Worm (Caenorhabditis elegans) whole organism, L4 larva: ENCODE data around the gene msp-81.

Source experiments
- R02D3.7 ChIP-seq: fragments of 150-350 bp; sonication (generic microtip); optimal IDR thresholded peaks from 3 replicates; lab custom pipeline; 2014; ENCODE audit warnings: missing biosample characterization, missing genetic modification characterization
- T20F7.1 ChIP-seq: fragments of 200-800 bp; sonication (Bioruptor generic); optimal IDR thresholded peaks from 2 replicates; lab custom pipeline; 2018; ENCODE audit warnings: mild to moderate bottlenecking, missing genetic modification characterization, missing compliant biosample characterization
- Y48G9A.11 ChIP-seq: fragments of 200-800 bp; sonication (Bioruptor generic); IDR thresholded peaks from 2 replicates; pipeline ENCODE4 v1.3.6; 2022; ENCODE audit warnings: missing genetic modification reagents, missing genetic modification characterization, missing compliant biosample characterization
- Y75B8A.6 ChIP-seq: fragments of 200-800 bp; sonication (Bioruptor generic); IDR thresholded peaks from 2 replicates; pipeline ENCODE4 v1.3.6; 2022; ENCODE audit warnings: missing genetic modification reagents, missing genetic modification characterization, missing compliant biosample characterization
- ZK546.5 ChIP-seq, 2 experiments: sonication (generic microtip); optimal IDR thresholded peaks; 2 replicates each; lab custom pipeline; 2017; ENCODE audit warnings: missing biosample characterization in 2 of 2, missing genetic modification characterization in 2 of 2
- attf-4 ChIP-seq: sonication (generic microtip); optimal IDR thresholded peaks from 3 replicates; lab custom pipeline; 2017; ENCODE audit warnings: missing biosample characterization, missing genetic modification characterization
- ceh-62 ChIP-seq: sonication (generic microtip); optimal IDR thresholded peaks from 2 replicates; lab custom pipeline; 2017; ENCODE audit warnings: missing biosample characterization, missing genetic modification characterization
- ceh-82 ChIP-seq: sonication (generic microtip); optimal IDR thresholded peaks from 2 replicates; lab custom pipeline; 2017; ENCODE audit warnings: missing biosample characterization, missing genetic modification characterization
- ces-1 ChIP-seq: fragments of 150-350 bp; sonication (generic microtip); optimal IDR thresholded peaks from 4 replicates; lab custom pipeline; 2014; ENCODE audit warnings: missing biosample characterization, missing genetic modification reagents, missing genetic modification characterization
- cey-2 ChIP-seq: sonication (generic microtip); optimal IDR thresholded peaks from 3 replicates; lab custom pipeline; 2017; ENCODE audit warnings: missing genetic modification characterization, mild to moderate bottlenecking, missing compliant biosample characterization, antibody characterized with exemption, borderline replicate concordance; ENCODE audit not compliant: insufficient read depth
- daf-12 ChIP-seq: fragments of 150-350 bp; optimal IDR thresholded peaks from 2 replicates; lab custom pipeline; 2014; ENCODE audit warnings: missing biosample characterization, missing genetic modification reagents, missing genetic modification characterization
- daf-16 ChIP-seq, 3 experiments: sonication (generic microtip); optimal IDR thresholded peaks; 2 replicates each; lab custom pipeline; 2016 to 2017; ENCODE audit warnings: missing genetic modification characterization in 3 of 3, missing genetic modification reagents in 3 of 3, mild to moderate bottlenecking in 2 of 3, missing compliant biosample characterization in 2 of 3, missing biosample characterization in 1 of 3, moderate library complexity in 1 of 3
- dmd-6 ChIP-seq: fragments of 200-800 bp; sonication (Bioruptor generic); IDR thresholded peaks from 2 replicates; pipeline ENCODE4 v1.3.6; 2022; ENCODE audit warnings: missing genetic modification reagents, missing genetic modification characterization, missing compliant biosample characterization
- duxl-1 ChIP-seq: sonication (generic microtip); optimal IDR thresholded peaks from 2 replicates; lab custom pipeline; 2016; ENCODE audit warnings: mild to moderate bottlenecking, missing genetic modification characterization, moderate library complexity, missing compliant biosample characterization; ENCODE audit not compliant: poor library complexity
- fos-1 ChIP-seq: fragments of 150-350 bp; optimal IDR thresholded peaks from 2 replicates; lab custom pipeline; 2014; ENCODE audit warnings: missing biosample characterization, missing genetic modification characterization
- gei-8 ChIP-seq: fragments of 200-800 bp; sonication (Bioruptor generic); optimal IDR thresholded peaks from 2 replicates; lab custom pipeline; 2018; ENCODE audit warnings: mild to moderate bottlenecking, missing genetic modification characterization, missing compliant biosample characterization
- hlh-30 ChIP-seq: sonication (generic microtip); optimal IDR thresholded peaks from 2 replicates; lab custom pipeline; 2017; ENCODE audit warnings: antibody characterized with exemption, mild to moderate bottlenecking, missing genetic modification characterization, missing compliant biosample characterization; ENCODE audit not compliant: insufficient read depth
- lin-13 ChIP-seq: fragments of 150-350 bp; optimal IDR thresholded peaks from 2 replicates; lab custom pipeline; 2014; ENCODE audit warnings: missing biosample characterization, missing genetic modification reagents, missing genetic modification characterization
- lin-15B ChIP-seq: fragments of 150-350 bp; sonication (generic microtip); optimal IDR thresholded peaks from 3 replicates; lab custom pipeline; 2014; ENCODE audit warnings: missing biosample characterization, missing genetic modification characterization
- lin-29 ChIP-seq: fragments of 200-800 bp; sonication (Bioruptor generic); IDR thresholded peaks from 2 replicates; pipeline ENCODE4 v1.3.6; 2022; ENCODE audit warnings: missing genetic modification reagents, missing genetic modification characterization, missing compliant biosample characterization
- lin-38 ChIP-seq: fragments of 200-800 bp; sonication (Bioruptor generic); IDR thresholded peaks from 2 replicates; pipeline ENCODE4 v1.3.6; 2022; ENCODE audit warnings: missing genetic modification reagents, missing genetic modification characterization, missing compliant biosample characterization
- lin-39 ChIP-seq: fragments of 150-350 bp; optimal IDR thresholded peaks from 2 replicates; lab custom pipeline; 2014; ENCODE audit warnings: missing biosample characterization, missing genetic modification reagents, missing genetic modification characterization
- lir-3 ChIP-seq: sonication (generic microtip); optimal IDR thresholded peaks from 2 replicates; lab custom pipeline; 2016; ENCODE audit warnings: mild to moderate bottlenecking, missing genetic modification characterization, missing compliant biosample characterization
- madf-9 ChIP-seq: fragments of 200-800 bp; sonication (Bioruptor generic); conservative IDR thresholded peaks from 2 replicates; pipeline ENCODE4 v1.3.6; 2022; ENCODE audit warnings: missing genetic modification reagents, missing genetic modification characterization, missing compliant biosample characterization
- mdt-29 ChIP-seq: fragments of 200-800 bp; sonication (Bioruptor generic); IDR thresholded peaks from 2 replicates; pipeline ENCODE4 v1.3.6; 2022; ENCODE audit warnings: missing genetic modification reagents, missing genetic modification characterization, missing compliant biosample characterization
- mxl-2 ChIP-seq: fragments of 200-800 bp; sonication (Bioruptor generic); conservative IDR thresholded peaks from 2 replicates; pipeline ENCODE4 v1.3.6; 2022; ENCODE audit warnings: missing genetic modification reagents, missing genetic modification characterization, missing compliant biosample characterization
- nhr-237 ChIP-seq: sonication (generic microtip); optimal IDR thresholded peaks from 2 replicates; lab custom pipeline; 2017; ENCODE audit warnings: missing biosample characterization, missing genetic modification characterization
- nhr-25 ChIP-seq: sonication (generic microtip); optimal IDR thresholded peaks from 2 replicates; lab custom pipeline; 2017; ENCODE audit warnings: missing genetic modification characterization, mild to moderate bottlenecking, missing compliant biosample characterization, antibody characterized with exemption, moderate library complexity, borderline replicate concordance; ENCODE audit not compliant: insufficient read depth
- nhr-28 ChIP-seq: fragments of 150-350 bp; optimal IDR thresholded peaks from 2 replicates; lab custom pipeline; 2014; ENCODE audit warnings: missing biosample characterization, missing genetic modification characterization
- saeg-2 ChIP-seq: fragments of 200-800 bp; sonication (Bioruptor generic); IDR thresholded peaks from 2 replicates; pipeline ENCODE4 v1.3.6; 2022; ENCODE audit warnings: missing genetic modification reagents, missing genetic modification characterization, missing compliant biosample characterization
- set-16 ChIP-seq: fragments of 200-800 bp; sonication (Bioruptor generic); IDR thresholded peaks from 2 replicates; pipeline ENCODE4 v1.3.6; 2022; ENCODE audit warnings: missing genetic modification reagents, missing genetic modification characterization, missing compliant biosample characterization
- snpc-4 ChIP-seq: fragments of 150-350 bp; optimal IDR thresholded peaks from 2 replicates; lab custom pipeline; 2014; ENCODE audit warnings: missing biosample characterization, missing genetic modification characterization
- unc-130 ChIP-seq: sonication (generic microtip); optimal IDR thresholded peaks from 2 replicates; lab custom pipeline; 2016; ENCODE audit warnings: missing genetic modification reagents, missing genetic modification characterization, missing compliant biosample characterization
- unc-62 ChIP-seq, 3 experiments: fragments of 150-350 bp in 1 of 3; sonication (generic microtip); optimal IDR thresholded peaks in 2 of 3; peaks in 1 of 3; 1 replicate in 1 of 3; 2 replicates in 2 of 3; lab custom pipeline; 2014 to 2017; ENCODE audit warnings: missing biosample characterization in 3 of 3, missing genetic modification characterization in 3 of 3, missing genetic modification reagents in 3 of 3, missing genotype in 1 of 3
- ztf-11 ChIP-seq: fragments of 150-350 bp; optimal IDR thresholded peaks from 2 replicates; lab custom pipeline; 2014; ENCODE audit warnings: missing biosample characterization, missing genetic modification characterization

Gene msp-81

ce11 chrIV:9825196-9825744 lies 10.9 kb downstream of the msp-81 start, which contains the start of gene mtr-4 (continued):
- TF ChIP-seq ztf-11 (tag; lab: Kevin White, UChicago) = no peak
- TF ChIP-seq daf-12 = no peak
- TF ChIP-seq T20F7.1 = no peak
- no peak for TF ChIP-seq nhr-237 (tag; lab: Kevin White, UChicago)
- no peak for TF ChIP-seq attf-4 (tag; lab: Kevin White, UChicago)
- no peak for TF ChIP-seq Y48G9A.11 (GFP tag; lab: Robert Waterston, UW)
- TF ChIP-seq hlh-30 = no peak
- no peak for TF ChIP-seq snpc-4
- TF ChIP-seq lin-38 = peak; percentile 95
- TF ChIP-seq nhr-28 (tag; lab: Kevin White, UChicago) = peak; percentile 3
- no peak for TF ChIP-seq ceh-62
- no peak for TF ChIP-seq lin-15B (tag; lab: Kevin White, UChicago)
- no peak for TF ChIP-seq saeg-2 (GFP tag; lab: Robert Waterston, UW)
- TF ChIP-seq unc-130 (GFP tag; lab: Kevin White, UChicago) = peak; percentile 8
- no peak for TF ChIP-seq duxl-1 (tag; lab: Kevin White, UChicago)
- no peak for TF ChIP-seq daf-16 (GFP tag; optimal IDR thresholded peaks at IDR 0.05; lab: Kevin White, UChicago)
- no peak for TF ChIP-seq daf-16 (tag; optimal IDR thresholded peaks at IDR 0.05; lab: Kevin White, UChicago)
- TF ChIP-seq mxl-2 (GFP tag; lab: Robert Waterston, UW) = no peak
- TF ChIP-seq lin-29 = no peak
- TF ChIP-seq ceh-82 (tag; lab: Kevin White, UChicago) = no peak
- TF ChIP-seq ces-1 (GFP tag; lab: Kevin White, UChicago) = no peak

DNA sequence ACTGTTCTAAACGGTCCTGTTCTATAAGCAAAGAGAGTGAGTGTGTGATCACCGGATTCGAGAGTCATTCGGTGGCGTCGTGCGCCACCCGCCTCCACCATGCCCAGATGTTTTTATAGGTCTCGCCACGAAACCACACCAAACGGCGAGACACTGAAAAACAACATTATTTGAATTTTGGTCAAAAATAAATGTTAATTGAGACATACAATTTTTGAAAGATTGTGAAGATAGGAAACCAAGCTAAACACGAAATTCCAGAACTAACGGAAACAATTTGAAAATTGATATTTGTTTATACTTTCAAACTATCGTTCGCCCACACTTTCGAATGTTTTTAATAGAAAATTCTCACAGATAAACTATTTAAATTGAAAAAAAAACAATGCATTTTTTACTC lies 11.7 kb downstream of the msp-81 start, which contains the start of gene catp-6:
Gene catp-6, minus strand, starts transcription at position 101 of the 400 bp plus-strand sequence.
- TF ChIP-seq lin-13 (GFP tag; lab: Kevin White, UChicago) = no peak
- TF ChIP-seq madf-9 (GFP tag; lab: Robert Waterston, UW) = no peak
- no peak for TF ChIP-seq set-16 (GFP tag; lab: Robert Waterston, UW)
- no peak for TF ChIP-seq gei-8 (GFP tag; lab: Kevin White, UChicago)
- TF ChIP-seq lin-39 (tag; lab: Kevin White, UChicago) = no peak

DNA sequence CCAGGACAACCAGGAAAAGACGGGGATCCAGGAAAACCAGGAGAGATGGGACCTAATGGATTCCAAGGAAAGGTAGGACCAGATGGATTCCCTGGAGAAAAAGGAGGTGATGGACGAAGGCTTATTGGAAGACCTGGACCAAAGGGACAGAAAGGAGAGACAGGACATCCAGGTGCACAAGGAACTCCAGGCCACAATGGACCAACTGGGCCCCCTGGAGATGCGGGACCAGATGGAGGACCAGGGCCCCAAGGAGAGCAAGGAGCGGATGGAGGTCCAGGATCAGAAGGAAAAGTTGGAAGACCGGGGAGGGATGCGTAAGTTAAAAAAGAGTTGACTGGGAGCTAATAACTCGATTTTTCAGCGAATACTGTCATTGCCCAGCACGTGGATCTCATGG lies 13.6 kb downstream of the msp-81 start:
- TF ChIP-seq unc-62 (GFP tag; optimal IDR thresholded peaks at IDR 0.05 in 1 of 2; lab: Kevin White, UChicago) (no peak), unc-62 (tag; optimal IDR thresholded peaks at IDR 0.05; lab: Kevin White, UChicago) (no peak), set-16 (GFP tag; lab: Robert Waterston, UW) (peak; percentile 71), nhr-237 (tag; lab: Kevin White, UChicago) (no peak)

ce11 chrIV:9821621-9822020 lies 14.6 kb downstream of the msp-81 start, which contains the start of gene col-123:
Gene col-123 (plus strand): TSS chrIV:9821921.
- TF ChIP-seq nhr-25 (tag; lab: Kevin White, UChicago) (no peak), unc-62 (GFP tag; optimal IDR thresholded peaks at IDR 0.05 in 1 of 2; lab: Kevin White, UChicago) (no peak), unc-62 (tag; optimal IDR thresholded peaks at IDR 0.05; lab: Kevin White, UChicago) (no peak), Y75B8A.6 (GFP tag; lab: Robert Waterston, UW) (no peak), lir-3 (tag; lab: Kevin White, UChicago) (no peak), dmd-6 (GFP tag; lab: Robert Waterston, UW) (no peak), daf-16 (GFP tag; optimal IDR thresholded peaks at IDR 0.05; lab: Kevin White, UChicago) (no peak), daf-16 (tag; optimal IDR thresholded peaks at IDR 0.05; lab: Kevin White, UChicago) (no peak), nhr-28 (tag; lab: Kevin White, UChicago) (no peak), cey-2 (no peak), mdt-29 (GFP tag; lab: Robert Waterston, UW) (no peak), R02D3.7 (tag; lab: Kevin White, UChicago) (no peak), ZK546.5 (tag; optimal IDR thresholded peaks at IDR 0.05; lab: Kevin White, UChicago) (no peak), fos-1 (tag; lab: Kevin White, UChicago) (no peak)
